Worm (Caenorhabditis elegans): ENCODE measurements around the gene Y75B8A.39.
A peak's percentile ranks its signal among the peaks of the same experiment; 100 is the strongest.

The Y75B8A.39 gene

DNA sequence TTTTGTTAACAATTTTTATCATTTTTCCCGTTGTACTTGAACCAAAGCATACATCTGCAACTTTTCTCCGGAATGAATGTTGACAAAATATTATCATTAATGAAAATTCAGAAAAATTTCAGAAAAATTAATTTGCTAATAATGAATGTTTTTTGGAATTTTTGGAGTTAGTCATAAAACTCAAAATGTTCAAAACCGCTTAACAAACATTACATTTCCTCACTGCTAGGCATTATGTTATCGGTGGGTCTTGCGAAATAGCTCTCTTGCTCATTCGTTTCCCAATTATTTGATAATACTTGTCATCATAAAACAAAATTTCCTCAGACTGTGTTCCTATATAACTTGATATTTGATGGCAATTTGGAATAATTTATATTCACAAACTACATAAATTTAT lies at the start of gene Y75B8A.39:
TSS of gene Y75B8A.39 (plus strand) at position 301 of the 400 bp plus-strand sequence.
- no peak for TF ChIP-seq pha-4 (tag; optimal IDR thresholded peaks at IDR 0.05)
- no peak for TF ChIP-seq blmp-1 (tag; optimal IDR thresholded peaks at IDR 0.05)
- no peak for TF ChIP-seq snpc-4 (tag; optimal IDR thresholded peaks at IDR 0.05)

- TF ChIP-seq tbx-8 (GFP tag; optimal IDR thresholded peaks at IDR 0.05) (no peak), nhr-12 (tag; optimal IDR thresholded peaks at IDR 0.05) (no peak), hlh-1 (tag; optimal IDR thresholded peaks at IDR 0.05) (no peak), snpc-4 (tag; optimal IDR thresholded peaks at IDR 0.05) (no peak), sem-2 (GFP tag; optimal IDR thresholded peaks at IDR 0.05) (no peak), lsy-2 (tag; optimal IDR thresholded peaks at IDR 0.05) (no peak), bed-3 (GFP tag; optimal IDR thresholded peaks at IDR 0.05) (no peak), unc-39 (tag; optimal IDR thresholded peaks at IDR 0.05) (no peak), flh-1 (GFP tag; optimal IDR thresholded peaks at IDR 0.05) (no peak), ces-1 (GFP tag; optimal IDR thresholded peaks at IDR 0.05) (no peak), sptf-1 (tag; optimal IDR thresholded peaks at IDR 0.05) (no peak), drap-1 (GFP tag; optimal IDR thresholded peaks at IDR 0.05) (no peak), mab-5 (tag; optimal IDR thresholded peaks at IDR 0.05) (no peak)
Measured at ce11 chrIII:12269807-12270206, 43.2 kb upstream of the Y75B8A.39 start.

ce11 chrIII:12270391-12270790 lies 42.6 kb upstream of the Y75B8A.39 start:
- TF ChIP-seq lin-13 (tag; optimal IDR thresholded peaks at IDR 0.05): no peak
- no peak for TF ChIP-seq sptf-1 (tag; optimal IDR thresholded peaks at IDR 0.05)
- no peak for TF ChIP-seq snpc-4 (tag; optimal IDR thresholded peaks at IDR 0.05)
- no peak for TF ChIP-seq cnd-1 (tag; optimal IDR thresholded peaks at IDR 0.05)
- TF ChIP-seq nhr-76 (tag; optimal IDR thresholded peaks at IDR 0.05): no peak
- no peak for TF ChIP-seq mls-2 (tag; optimal IDR thresholded peaks at IDR 0.05)
- no peak for TF ChIP-seq zip-8 (tag; optimal IDR thresholded peaks at IDR 0.05)
- TF ChIP-seq ceh-43 (GFP tag; optimal IDR thresholded peaks at IDR 0.05): no peak
- no peak for TF ChIP-seq elt-3 (tag; optimal IDR thresholded peaks at IDR 0.05)
- TF ChIP-seq lin-32 (GFP tag; optimal IDR thresholded peaks at IDR 0.05): no peak
- no peak for TF ChIP-seq nhr-2 (tag; optimal IDR thresholded peaks at IDR 0.05)
- TF ChIP-seq drap-1 (GFP tag; optimal IDR thresholded peaks at IDR 0.05): no peak
- no peak for TF ChIP-seq unc-39 (tag; optimal IDR thresholded peaks at IDR 0.05)
- TF ChIP-seq mab-5 (tag; optimal IDR thresholded peaks at IDR 0.05): no peak
- TF ChIP-seq ham-2 (GFP tag; optimal IDR thresholded peaks at IDR 0.05): no peak
- no peak for TF ChIP-seq ceh-39 (tag; optimal IDR thresholded peaks at IDR 0.05)
- TF ChIP-seq sem-2 (GFP tag; optimal IDR thresholded peaks at IDR 0.05): no peak
- no peak for TF ChIP-seq nhr-12 (tag; optimal IDR thresholded peaks at IDR 0.05)
- no peak for TF ChIP-seq tbx-8 (GFP tag; optimal IDR thresholded peaks at IDR 0.05)

ce11 chrIII:12273598-12274090 lies 39.3 kb upstream of the Y75B8A.39 start, which contains the start of the genes Y75B8A.24 and Y75B8A.25:
Y75B8A.24 (minus strand) TSS chrIII:12273752.
Y75B8A.25 (plus strand) TSS chrIII:12274040.
- TF ChIP-seq sem-2 (GFP tag; optimal IDR thresholded peaks at IDR 0.05) (no peak), ces-1 (GFP tag; optimal IDR thresholded peaks at IDR 0.05) (peak; percentile 76), lsy-2 (tag; optimal IDR thresholded peaks at IDR 0.05) (peak; percentile 19), ceh-39 (tag; optimal IDR thresholded peaks at IDR 0.05) (peak; percentile 71), lin-13 (tag; optimal IDR thresholded peaks at IDR 0.05) (peak; percentile 42), nhr-76 (tag; optimal IDR thresholded peaks at IDR 0.05) (no peak), mls-2 (tag; optimal IDR thresholded peaks at IDR 0.05) (no peak)

- TF ChIP-seq unc-39 (tag; optimal IDR thresholded peaks at IDR 0.05) (no peak), snpc-4 (tag; optimal IDR thresholded peaks at IDR 0.05) (no peak), ham-2 (GFP tag; optimal IDR thresholded peaks at IDR 0.05) (no peak)
Measured at ce11 chrIII:12278766-12279165, 34.2 kb upstream of the Y75B8A.39 start.

DNA sequence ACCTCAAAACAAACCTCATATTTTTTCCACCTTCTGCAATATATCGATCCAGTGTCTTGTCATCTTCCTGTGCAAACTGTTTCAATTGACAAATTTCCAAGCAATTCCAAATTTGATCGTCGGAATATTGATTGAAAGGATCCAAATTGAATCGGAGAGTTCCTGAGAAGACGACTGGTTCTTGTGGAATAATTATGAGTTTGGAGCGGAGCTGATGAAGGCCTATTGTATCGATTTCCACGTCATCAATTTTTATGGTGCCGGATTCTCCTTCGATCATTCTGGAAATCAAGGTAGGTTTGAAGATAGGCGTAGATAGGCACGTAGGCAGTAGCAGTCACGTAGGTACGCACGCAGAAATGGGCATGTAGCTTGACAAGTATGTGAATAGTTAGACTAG lies 28.8 kb upstream of the Y75B8A.39 start:
- TF ChIP-seq bed-3 (GFP tag; optimal IDR thresholded peaks at IDR 0.05) (no peak), elt-1 (tag; optimal IDR thresholded peaks at IDR 0.05; ENCODE audit: borderline replicate concordance, insufficient read depth) (no peak), lin-13 (tag; optimal IDR thresholded peaks at IDR 0.05) (no peak), drap-1 (GFP tag; optimal IDR thresholded peaks at IDR 0.05) (no peak), M03D4.4 (tag; optimal IDR thresholded peaks at IDR 0.05) (no peak), lin-32 (GFP tag; optimal IDR thresholded peaks at IDR 0.05) (no peak), nhr-12 (tag; optimal IDR thresholded peaks at IDR 0.05) (no peak), mep-1 (tag; optimal IDR thresholded peaks at IDR 0.05) (no peak)

All from whole organism, mixed stage, embryonic.